Worm (Caenorhabditis elegans) whole organism, late embryonic: Measurements from ENCODE around the gene tlk-1.

Source experiments
- K09A11.1 ChIP-seq: sonication (generic microtip); optimal IDR thresholded peaks from 2 replicates; lab custom pipeline; 2017; ENCODE audit warnings: antibody characterized with exemption, mild to moderate bottlenecking, missing genetic modification characterization, missing compliant biosample characterization; ENCODE audit not compliant: insufficient read depth
- T23F11.4 ChIP-seq: fragments of 200-800 bp; sonication (Bioruptor generic); optimal IDR thresholded peaks from 2 replicates; lab custom pipeline; 2018; ENCODE audit warnings: mild to moderate bottlenecking, missing genetic modification characterization, missing compliant biosample characterization
- ama-1 ChIP-seq: fragments of 150-350 bp; optimal IDR thresholded peaks from 2 replicates; lab custom pipeline; 2014
- ceh-14 ChIP-seq: sonication (generic microtip); optimal IDR thresholded peaks from 2 replicates; lab custom pipeline; 2016; ENCODE audit warnings: missing genotype, missing genetic modification characterization, missing compliant biosample characterization
- ceh-19 ChIP-seq: fragments of 200-800 bp; sonication (Bioruptor generic); optimal IDR thresholded peaks from 2 replicates; lab custom pipeline; 2018; ENCODE audit warnings: mild to moderate bottlenecking, missing genetic modification characterization, missing compliant biosample characterization
- ceh-30 ChIP-seq: fragments of 150-350 bp; optimal IDR thresholded peaks from 2 replicates; lab custom pipeline; 2014; ENCODE audit warnings: missing biosample characterization, missing genetic modification characterization
- ceh-31 ChIP-seq: sonication (generic microtip); optimal IDR thresholded peaks from 2 replicates; lab custom pipeline; 2016; ENCODE audit warnings: missing genetic modification characterization, missing compliant biosample characterization
- ceh-45 ChIP-seq: fragments of 200-800 bp; sonication (Bioruptor generic); IDR thresholded peaks from 2 replicates; pipeline ENCODE4 v1.3.6; 2022; ENCODE audit warnings: missing genetic modification reagents, missing genetic modification characterization, missing compliant biosample characterization
- ceh-6 ChIP-seq: fragments of 200-800 bp; sonication (Bioruptor generic); optimal IDR thresholded peaks from 2 replicates; lab custom pipeline; 2018; ENCODE audit warnings: mild to moderate bottlenecking, missing genetic modification characterization, missing compliant biosample characterization
- ceh-9 ChIP-seq: sonication (generic microtip); optimal IDR thresholded peaks from 2 replicates; lab custom pipeline; 2016; ENCODE audit warnings: mild to moderate bottlenecking, missing genetic modification characterization, inconsistent platforms, missing compliant biosample characterization
- che-1 ChIP-seq: sonication (generic microtip); optimal IDR thresholded peaks from 2 replicates; lab custom pipeline; 2016; ENCODE audit warnings: mild to moderate bottlenecking, missing genetic modification characterization, missing compliant biosample characterization
- elt-2 ChIP-seq: sonication (generic microtip); optimal IDR thresholded peaks from 2 replicates; lab custom pipeline; 2016; ENCODE audit warnings: missing genetic modification reagents, missing genetic modification characterization, missing compliant biosample characterization
- elt-4 ChIP-seq: sonication (generic microtip); optimal IDR thresholded peaks from 2 replicates; lab custom pipeline; 2016; ENCODE audit warnings: missing genetic modification characterization, missing compliant biosample characterization
- eyg-1 ChIP-seq: sonication (generic microtip); optimal IDR thresholded peaks from 2 replicates; lab custom pipeline; 2016; ENCODE audit warnings: missing genotype, missing genetic modification characterization, missing compliant biosample characterization
- fax-1 ChIP-seq: sonication (generic microtip); optimal IDR thresholded peaks from 2 replicates; lab custom pipeline; 2016; ENCODE audit warnings: missing genotype, missing genetic modification characterization, missing compliant biosample characterization
- fkh-10 ChIP-seq: fragments of 150-350 bp; optimal IDR thresholded peaks from 2 replicates; lab custom pipeline; 2014; ENCODE audit warnings: missing biosample characterization, missing genetic modification reagents, missing genetic modification characterization
- fkh-6 ChIP-seq: sonication (generic microtip); optimal IDR thresholded peaks from 2 replicates; lab custom pipeline; 2016; ENCODE audit warnings: missing genetic modification characterization, missing compliant biosample characterization
- gmeb-2 ChIP-seq: sonication (generic microtip); optimal IDR thresholded peaks from 2 replicates; lab custom pipeline; 2016; ENCODE audit warnings: missing genetic modification characterization, inconsistent platforms, missing compliant biosample characterization
- hlh-15 ChIP-seq: sonication (generic microtip); optimal IDR thresholded peaks from 2 replicates; lab custom pipeline; 2016; ENCODE audit warnings: missing genetic modification characterization, missing compliant biosample characterization
- hlh-30 ChIP-seq: sonication (generic microtip); optimal IDR thresholded peaks from 2 replicates; lab custom pipeline; 2017; ENCODE audit warnings: antibody characterized with exemption, missing genetic modification characterization, missing compliant biosample characterization; ENCODE audit not compliant: insufficient read depth
- hlh-6 ChIP-seq: sonication (generic microtip); optimal IDR thresholded peaks from 2 replicates; lab custom pipeline; 2016; ENCODE audit warnings: missing genotype, missing genetic modification characterization, missing compliant biosample characterization
- lim-6 ChIP-seq: sonication (generic microtip); optimal IDR thresholded peaks from 2 replicates; lab custom pipeline; 2016; ENCODE audit warnings: missing genetic modification characterization, missing compliant biosample characterization
- lin-11 ChIP-seq: fragments of 200-800 bp; sonication (Bioruptor generic); optimal IDR thresholded peaks from 2 replicates; lab custom pipeline; 2018; ENCODE audit warnings: mild to moderate bottlenecking, missing genetic modification characterization, missing compliant biosample characterization
- madf-2 ChIP-seq: sonication (generic microtip); optimal IDR thresholded peaks from 2 replicates; lab custom pipeline; 2017; ENCODE audit warnings: missing genetic modification characterization, missing compliant biosample characterization
- nhr-11 ChIP-seq: fragments of 150-350 bp; optimal IDR thresholded peaks from 2 replicates; lab custom pipeline; 2014; ENCODE audit warnings: missing biosample characterization, missing genetic modification characterization
- odd-2 ChIP-seq: sonication (generic microtip); optimal IDR thresholded peaks from 2 replicates; lab custom pipeline; 2017; ENCODE audit warnings: antibody characterized with exemption, mild to moderate bottlenecking, missing genetic modification characterization, missing compliant biosample characterization
- pat-9 ChIP-seq: fragments of 200-800 bp; sonication (Bioruptor generic); optimal IDR thresholded peaks from 2 replicates; lab custom pipeline; 2018; ENCODE audit warnings: mild to moderate bottlenecking, missing genetic modification characterization, moderate library complexity, missing compliant biosample characterization
- pha-2 ChIP-seq: sonication (generic microtip); optimal IDR thresholded peaks from 2 replicates; lab custom pipeline; 2017; ENCODE audit warnings: mild to moderate bottlenecking, missing genetic modification characterization, missing compliant biosample characterization
- pha-4 ChIP-seq: fragments of 150-350 bp; optimal IDR thresholded peaks from 2 replicates; lab custom pipeline; 2018; ENCODE audit warnings: missing biosample characterization, missing genetic modification reagents, missing genetic modification characterization
- pqm-1 ChIP-seq: sonication (generic microtip); optimal IDR thresholded peaks from 2 replicates; lab custom pipeline; 2016; ENCODE audit warnings: missing genetic modification characterization, missing compliant biosample characterization
- pros-1 ChIP-seq: fragments of 150-350 bp; optimal IDR thresholded peaks from 2 replicates; lab custom pipeline; 2014; ENCODE audit warnings: missing biosample characterization, missing genetic modification reagents, missing genetic modification characterization
- ref-2 ChIP-seq: sonication (generic microtip); optimal IDR thresholded peaks from 2 replicates; lab custom pipeline; 2016; ENCODE audit warnings: missing genetic modification characterization, missing compliant biosample characterization
- rnt-1 ChIP-seq: sonication (generic microtip); optimal IDR thresholded peaks from 2 replicates; lab custom pipeline; 2016; ENCODE audit warnings: missing genetic modification characterization, missing compliant biosample characterization
- sdc-2 ChIP-seq: sonication (generic microtip); optimal IDR thresholded peaks from 2 replicates; lab custom pipeline; 2016; ENCODE audit warnings: missing genotype, missing genetic modification characterization, missing compliant biosample characterization
- sox-2 ChIP-seq: fragments of 200-800 bp; sonication (Bioruptor generic); IDR thresholded peaks from 2 replicates; pipeline ENCODE4 v1.3.6; 2022; ENCODE audit warnings: missing genetic modification reagents, missing genetic modification characterization, missing compliant biosample characterization
- sox-4 ChIP-seq: sonication (generic microtip); optimal IDR thresholded peaks from 2 replicates; lab custom pipeline; 2017; ENCODE audit warnings: mild to moderate bottlenecking, missing genetic modification characterization, inconsistent platforms, missing compliant biosample characterization
- syd-9 ChIP-seq: sonication (generic microtip); optimal IDR thresholded peaks from 2 replicates; lab custom pipeline; 2016; ENCODE audit warnings: mild to moderate bottlenecking, missing genetic modification characterization, moderate library complexity, missing compliant biosample characterization
- tbx-7 ChIP-seq: sonication (generic microtip); optimal IDR thresholded peaks from 2 replicates; lab custom pipeline; 2016; ENCODE audit warnings: missing genotype, missing genetic modification characterization, missing compliant biosample characterization
- ttx-3 ChIP-seq: sonication (generic microtip); optimal IDR thresholded peaks from 2 replicates; lab custom pipeline; 2016; ENCODE audit warnings: missing genetic modification reagents, missing genetic modification characterization, missing compliant biosample characterization
- unc-3 ChIP-seq, 2 experiments: fragments of 200-800 bp in 1 of 2; sonication (Bioruptor generic) in 1 of 2; sonication (generic microtip) in 1 of 2; conservative IDR thresholded peaks in 1 of 2; optimal IDR thresholded peaks in 1 of 2; 2 replicates each; pipeline versions ENCODE4 v1.3.6 to Lab custom; 2016 to 2022; ENCODE audit warnings: missing compliant biosample characterization in 2 of 2, missing genetic modification characterization in 2 of 2, missing genetic modification reagents in 1 of 2
- unc-42 ChIP-seq: sonication (generic microtip); optimal IDR thresholded peaks from 2 replicates; lab custom pipeline; 2016; ENCODE audit warnings: missing genotype, missing genetic modification characterization, missing compliant biosample characterization
- unc-55 ChIP-seq: sonication (generic microtip); optimal IDR thresholded peaks from 2 replicates; lab custom pipeline; 2017; ENCODE audit warnings: missing biosample characterization, missing genetic modification reagents, missing genetic modification characterization
- zip-5 ChIP-seq: sonication (generic microtip); optimal IDR thresholded peaks from 2 replicates; lab custom pipeline; 2016; ENCODE audit warnings: missing genetic modification characterization, missing compliant biosample characterization

Gene tlk-1

DNA sequence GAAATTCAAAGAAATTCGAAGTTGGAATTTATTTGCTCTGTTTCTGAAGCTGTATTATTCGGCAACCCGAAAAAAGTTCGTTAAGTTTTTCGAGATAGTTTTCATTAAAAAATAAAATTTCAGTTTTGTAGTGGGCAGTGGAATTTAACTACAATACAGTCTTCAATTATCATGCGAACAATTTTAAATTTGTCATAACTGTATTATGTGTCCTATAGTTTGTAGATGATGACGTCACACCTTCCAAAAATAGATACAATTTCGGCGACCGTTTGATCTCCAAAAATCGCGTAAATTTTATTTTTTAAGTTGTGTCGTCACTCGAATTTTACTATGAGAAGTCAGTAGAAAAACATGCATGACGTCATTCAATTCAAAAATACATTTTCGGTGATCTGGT, 13.5 kb downstream of the tlk-1 start:
- no peak for TF ChIP-seq sox-4 (tag; lab: Kevin White, UChicago)
- no peak for TF ChIP-seq ceh-9 (tag; lab: Kevin White, UChicago)
- no peak for TF ChIP-seq sox-2
- TF ChIP-seq sdc-2, result no peak
- no peak for TF ChIP-seq nhr-11
- no peak for TF ChIP-seq rnt-1 (tag; lab: Kevin White, UChicago)
- no peak for TF ChIP-seq lim-6
- no peak for TF ChIP-seq ceh-6 (GFP tag; lab: Kevin White, UChicago)
- no peak for TF ChIP-seq lin-11 (tag; lab: Kevin White, UChicago)

DNA sequence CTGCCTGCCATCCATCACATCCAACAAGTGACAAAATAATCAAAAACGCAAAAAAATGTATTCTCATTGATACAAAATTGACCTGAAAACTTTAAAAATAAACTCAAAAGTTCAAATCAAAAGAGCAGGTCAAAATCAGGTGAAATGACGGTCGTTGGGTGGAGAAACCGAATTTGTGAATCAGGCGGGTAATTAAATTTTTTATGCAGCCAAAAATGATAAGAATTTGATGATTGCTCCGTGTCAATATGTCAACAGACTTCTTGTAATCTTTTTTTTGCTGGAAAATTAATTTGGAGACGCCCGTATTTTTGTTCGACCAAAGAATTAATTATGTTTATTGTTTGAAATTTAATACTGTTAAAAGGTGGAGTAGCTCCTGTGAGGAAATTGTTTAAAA, 14.2 kb downstream of the tlk-1 start, which contains the start of gene ncx-6:
ncx-6 (minus strand) TSS at position 88 of the 400 bp plus-strand sequence.
- TF ChIP-seq che-1 (tag; lab: Kevin White, UChicago), result no peak
- no peak for TF ChIP-seq fkh-10 (GFP tag; lab: Kevin White, UChicago)
- no peak for TF ChIP-seq ceh-31 (tag; lab: Kevin White, UChicago)
- no peak for TF ChIP-seq pat-9
- TF ChIP-seq ceh-14 (tag; lab: Kevin White, UChicago), result no peak
- no peak for TF ChIP-seq ceh-6 (GFP tag; lab: Kevin White, UChicago)
- TF ChIP-seq tbx-7 (tag; lab: Kevin White, UChicago), result no peak
- TF ChIP-seq hlh-30, result no peak
- TF ChIP-seq T23F11.4 (GFP tag; lab: Kevin White, UChicago), result no peak
- TF ChIP-seq ceh-30 (tag; lab: Kevin White, UChicago), result no peak
- TF ChIP-seq fax-1 (tag; lab: Kevin White, UChicago), result no peak
- no peak for TF ChIP-seq madf-2 (tag; lab: Kevin White, UChicago)
- TF ChIP-seq syd-9, result no peak
- TF ChIP-seq ceh-45 (GFP tag; lab: Robert Waterston, UW), result no peak
- TF ChIP-seq gmeb-2 (tag; lab: Kevin White, UChicago), result no peak
- no peak for TF ChIP-seq sdc-2
- TF ChIP-seq ceh-9 (tag; lab: Kevin White, UChicago), result no peak

DNA sequence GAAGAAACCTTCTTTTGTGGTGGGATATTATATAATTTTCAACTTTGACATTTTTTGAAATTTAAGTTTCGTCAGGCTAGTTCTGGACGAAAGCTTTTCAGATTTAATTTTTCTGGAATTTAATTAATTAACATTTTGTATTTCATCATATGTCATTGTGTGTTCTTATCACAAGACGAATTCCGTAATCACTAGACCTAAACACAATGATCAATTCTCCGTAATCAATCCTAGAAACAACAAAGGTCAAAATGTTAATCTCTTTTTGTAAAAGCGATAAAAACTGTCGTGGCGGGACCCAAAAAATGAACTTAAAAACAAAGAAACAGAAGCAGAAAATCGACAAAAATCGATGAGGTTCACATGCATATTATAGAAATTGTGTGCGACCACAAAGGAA, 15.1 kb downstream of the tlk-1 start:
- TF ChIP-seq pqm-1 (tag; lab: Kevin White, UChicago) (no peak), ama-1 (lab: Kevin White, UChicago) (no peak), unc-3 (GFP tag; conservative IDR thresholded peaks at IDR 0.05; lab: Robert Waterston, UW) (no peak), unc-3 (tag; optimal IDR thresholded peaks at IDR 0.05; lab: Kevin White, UChicago) (no peak), lim-6 (no peak), K09A11.1 (tag; lab: Kevin White, UChicago) (no peak), fkh-6 (no peak), unc-42 (tag; lab: Kevin White, UChicago) (no peak), elt-2 (peak; percentile 52)

DNA sequence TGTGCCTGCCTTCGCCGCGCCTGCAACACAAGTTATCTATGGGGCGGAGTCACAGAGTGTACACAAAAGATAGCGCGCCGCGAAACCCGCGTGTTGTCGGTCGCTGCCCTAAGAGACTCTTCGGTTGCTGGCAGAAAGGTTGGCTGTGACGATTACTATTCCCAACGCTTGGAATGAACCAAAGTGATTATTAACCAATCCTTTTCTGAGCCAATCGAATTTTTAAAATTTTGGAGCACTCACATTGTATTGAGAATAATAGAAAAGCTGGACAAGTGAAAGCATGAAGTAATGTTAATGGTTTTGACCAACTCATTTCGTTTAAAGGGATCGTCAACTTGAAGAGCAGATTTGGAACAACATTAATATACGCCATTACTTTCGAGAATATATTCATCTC, 17.6 kb downstream of the tlk-1 start:
- TF ChIP-seq ama-1 (lab: Kevin White, UChicago) (peak; percentile 5), elt-2 (peak; percentile 55), eyg-1 (tag; lab: Kevin White, UChicago) (no peak)

DNA sequence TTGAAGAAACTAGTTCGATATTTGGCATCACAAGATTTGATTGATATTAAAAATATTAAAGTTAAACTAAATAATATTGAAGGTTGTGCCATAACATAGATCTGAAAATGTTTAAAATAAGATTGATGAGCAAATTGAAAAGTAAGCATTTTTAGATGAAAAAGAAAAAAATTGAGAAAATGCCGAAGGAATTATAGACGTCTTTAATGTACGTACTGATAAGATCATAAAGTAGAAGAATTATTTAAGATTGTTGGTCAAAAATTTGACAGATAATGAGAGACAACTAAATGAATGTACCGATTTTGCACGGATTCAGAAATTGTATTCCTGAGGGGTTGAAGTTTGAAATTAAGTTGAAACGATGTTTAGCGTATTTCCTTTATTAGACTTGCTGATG, 20.5 kb downstream of the tlk-1 start, which contains the start of gene ncx-7:
ncx-7 (minus strand) TSS at position 101 of the 400 bp plus-strand sequence.
- TF ChIP-seq fax-1 (tag; lab: Kevin White, UChicago) (no peak), sox-4 (tag; lab: Kevin White, UChicago) (no peak), elt-4 (tag; lab: Kevin White, UChicago) (no peak), lim-6 (no peak), hlh-6 (tag; lab: Kevin White, UChicago) (no peak), unc-3 (GFP tag; conservative IDR thresholded peaks at IDR 0.05; lab: Robert Waterston, UW) (no peak), unc-3 (tag; optimal IDR thresholded peaks at IDR 0.05; lab: Kevin White, UChicago) (no peak), hlh-15 (tag; lab: Kevin White, UChicago) (no peak), ref-2 (no peak), pha-2 (tag; lab: Kevin White, UChicago) (no peak), ceh-19 (no peak), tbx-7 (tag; lab: Kevin White, UChicago) (no peak), pros-1 (tag; lab: Kevin White, UChicago) (no peak), pha-4 (tag; lab: Kevin White, UChicago) (no peak), madf-2 (tag; lab: Kevin White, UChicago) (no peak), ama-1 (lab: Kevin White, UChicago) (no peak), zip-5 (tag; lab: Kevin White, UChicago) (no peak), ttx-3 (tag; lab: Kevin White, UChicago) (no peak), unc-55 (no peak), odd-2 (tag; lab: Kevin White, UChicago) (no peak), lin-11 (tag; lab: Kevin White, UChicago) (no peak)
- TF ChIP-seq, all 69 proteins: peak for 0
